Worm (Caenorhabditis elegans) whole organism, young adult: Measurements from ENCODE around the gene M01H9.3.
A peak's percentile ranks its signal among the peaks of the same experiment; 100 is the strongest.

Experiments
- B0019.2 ChIP-seq: fragments of 200-800 bp; sonication (Bioruptor generic); conservative IDR thresholded peaks from 2 replicates; pipeline ENCODE4 v1.3.6; 2022; ENCODE audit warnings: missing genetic modification reagents, missing genetic modification characterization, missing compliant biosample characterization
- B0336.3 ChIP-seq: fragments of 200-800 bp; sonication (Bioruptor generic); IDR thresholded peaks from 2 replicates; pipeline ENCODE4 v1.3.6; 2022; ENCODE audit warnings: missing genetic modification characterization, missing compliant biosample characterization
- C06A6.2 ChIP-seq: fragments of 200-800 bp; sonication (Bioruptor generic); conservative IDR thresholded peaks from 2 replicates; pipeline ENCODE4 v1.3.6; 2022; ENCODE audit warnings: missing genetic modification characterization, missing compliant biosample characterization
- C17E4.6 ChIP-seq: fragments of 200-800 bp; sonication (Bioruptor generic); IDR thresholded peaks from 2 replicates; pipeline ENCODE4 v1.3.6; 2022; ENCODE audit warnings: missing genetic modification reagents, missing genetic modification characterization, missing compliant biosample characterization
- D2030.7 ChIP-seq: fragments of 200-800 bp; sonication (Bioruptor generic); IDR thresholded peaks from 2 replicates; pipeline ENCODE4 v1.3.6; 2022; ENCODE audit warnings: missing genetic modification reagents, missing genetic modification characterization, missing compliant biosample characterization
- F23B12.7 ChIP-seq: sonication (generic microtip); optimal IDR thresholded peaks from 2 replicates; lab custom pipeline; 2017; ENCODE audit warnings: missing genetic modification characterization, mild to moderate bottlenecking, missing compliant biosample characterization, antibody characterized with exemption, moderate library complexity; ENCODE audit not compliant: insufficient read depth
- F39B2.1 ChIP-seq: fragments of 200-800 bp; sonication (Bioruptor generic); IDR thresholded peaks from 2 replicates; pipeline ENCODE4 v1.3.6; 2022; ENCODE audit warnings: missing genetic modification reagents, missing genetic modification characterization, missing compliant biosample characterization
- F49E8.2 ChIP-seq: sonication (generic microtip); optimal IDR thresholded peaks from 3 replicates; lab custom pipeline; 2017; ENCODE audit warnings: missing genetic modification characterization, mild to moderate bottlenecking, missing compliant biosample characterization, antibody characterized with exemption, moderate library complexity; ENCODE audit not compliant: insufficient read depth
- F57C9.4 ChIP-seq: sonication (generic microtip); optimal IDR thresholded peaks from 2 replicates; lab custom pipeline; 2017; ENCODE audit warnings: mild to moderate bottlenecking, missing genetic modification characterization, missing compliant biosample characterization
- Y53F4B.3 ChIP-seq: fragments of 200-800 bp; sonication (Bioruptor generic); IDR thresholded peaks from 2 replicates; pipeline ENCODE4 v1.3.6; 2022; ENCODE audit warnings: missing genetic modification reagents, missing genetic modification characterization, missing compliant biosample characterization
- Y53G8AR.9 ChIP-seq: fragments of 200-800 bp; sonication (Bioruptor generic); conservative IDR thresholded peaks from 2 replicates; pipeline ENCODE4 v1.3.6; 2022; ENCODE audit warnings: missing genetic modification reagents, missing genetic modification characterization, missing compliant biosample characterization
- Y67H2A.10 ChIP-seq: fragments of 200-800 bp; sonication (Bioruptor generic); conservative IDR thresholded peaks from 2 replicates; pipeline ENCODE4 v1.3.6; 2022; ENCODE audit warnings: missing genetic modification reagents, missing genetic modification characterization, missing compliant biosample characterization
- ZK185.1 ChIP-seq: sonication (generic microtip); optimal IDR thresholded peaks from 2 replicates; lab custom pipeline; 2016; ENCODE audit warnings: mild to moderate bottlenecking, missing genetic modification characterization, missing compliant biosample characterization; ENCODE audit not compliant: poor library complexity, severe bottlenecking
- akir-1 ChIP-seq: fragments of 200-800 bp; sonication (Bioruptor generic); optimal IDR thresholded peaks from 2 replicates; lab custom pipeline; 2018; ENCODE audit warnings: mild to moderate bottlenecking, missing genetic modification characterization, moderate library complexity, missing compliant biosample characterization
- ama-1 ChIP-seq, 3 experiments: fragments of 150-350 bp in 1 of 3; sonication (generic microtip) in 2 of 3; optimal IDR thresholded peaks; 2 replicates each; lab custom pipeline; 2014 to 2018; ENCODE audit warnings: missing biosample characterization in 2 of 3, missing genetic modification characterization in 2 of 3, missing genetic modification reagents in 2 of 3
- attf-3 ChIP-seq: fragments of 200-800 bp; sonication (Bioruptor generic); conservative IDR thresholded peaks from 2 replicates; pipeline ENCODE4 v1.3.6; 2022; ENCODE audit warnings: missing genetic modification reagents, missing genetic modification characterization, missing compliant biosample characterization
- ceh-100 ChIP-seq: fragments of 200-800 bp; sonication (Bioruptor generic); IDR thresholded peaks from 2 replicates; pipeline ENCODE4 v1.3.6; 2022; ENCODE audit warnings: missing genetic modification reagents, missing genetic modification characterization, missing compliant biosample characterization
- ceh-27 ChIP-seq: fragments of 200-800 bp; sonication (Bioruptor generic); optimal IDR thresholded peaks from 2 replicates; lab custom pipeline; 2018; ENCODE audit warnings: mild to moderate bottlenecking, missing genetic modification characterization, moderate library complexity, missing compliant biosample characterization
- ceh-40 ChIP-seq: fragments of 200-800 bp; sonication (Bioruptor generic); IDR thresholded peaks from 2 replicates; pipeline ENCODE4 v1.3.6; 2022; ENCODE audit warnings: missing genetic modification characterization, missing compliant biosample characterization
- ceh-79 ChIP-seq: sonication (generic microtip); optimal IDR thresholded peaks from 2 replicates; lab custom pipeline; 2017; ENCODE audit warnings: mild to moderate bottlenecking, missing genetic modification characterization, missing compliant biosample characterization
- dox-1 ChIP-seq: fragments of 200-800 bp; sonication (Bioruptor generic); IDR thresholded peaks from 2 replicates; pipeline ENCODE4 v1.3.6; 2022; ENCODE audit warnings: missing genetic modification reagents, missing genetic modification characterization, missing compliant biosample characterization
- dpl-1 ChIP-seq: fragments of 150-350 bp; optimal IDR thresholded peaks from 2 replicates; lab custom pipeline; 2014; ENCODE audit warnings: missing biosample characterization, missing genetic modification reagents, missing genetic modification characterization
- ekl-4 ChIP-seq: fragments of 200-800 bp; sonication (Bioruptor generic); IDR thresholded peaks from 2 replicates; pipeline ENCODE4 v1.3.6; 2022; ENCODE audit warnings: missing genetic modification reagents, missing genetic modification characterization, missing compliant biosample characterization
- gei-17 ChIP-seq: fragments of 200-800 bp; sonication (Bioruptor generic); optimal IDR thresholded peaks from 2 replicates; lab custom pipeline; 2018; ENCODE audit warnings: mild to moderate bottlenecking, missing genetic modification characterization, missing compliant biosample characterization
- him-1 ChIP-seq: sonication (generic microtip); optimal IDR thresholded peaks from 2 replicates; lab custom pipeline; 2016; ENCODE audit warnings: missing genotype, missing genetic modification reagents, missing genetic modification characterization, missing compliant biosample characterization
- hmg-1.2 ChIP-seq: fragments of 200-800 bp; sonication (Bioruptor generic); IDR thresholded peaks from 2 replicates; pipeline ENCODE4 v1.3.6; 2022; ENCODE audit warnings: missing genetic modification reagents, missing genetic modification characterization, missing compliant biosample characterization
- hrde-1 ChIP-seq: sonication (generic microtip); optimal IDR thresholded peaks from 2 replicates; lab custom pipeline; 2016; ENCODE audit warnings: missing genetic modification characterization, mild to moderate bottlenecking, missing compliant biosample characterization, moderate library complexity, missing genotype, missing genetic modification reagents, borderline replicate concordance
- let-607 ChIP-seq, 2 experiments: fragments of 200-800 bp in 1 of 2; sonication (Bioruptor generic) in 1 of 2; sonication (generic microtip) in 1 of 2; optimal IDR thresholded peaks; 2 replicates each; lab custom pipeline; 2016 to 2018; ENCODE audit warnings: mild to moderate bottlenecking in 2 of 2, missing compliant biosample characterization in 2 of 2, missing genetic modification characterization in 2 of 2, moderate library complexity in 2 of 2, missing genotype in 1 of 2
- lin-26 ChIP-seq: fragments of 200-800 bp; sonication (Bioruptor generic); IDR thresholded peaks from 2 replicates; pipeline ENCODE4 v1.3.6; 2022; ENCODE audit warnings: missing genetic modification reagents, missing genetic modification characterization, missing compliant biosample characterization
- lin-35 ChIP-seq, 3 experiments: fragments of 150-350 bp in 2 of 3; sonication (generic microtip) in 1 of 3; optimal IDR thresholded peaks; 2 replicates each; lab custom pipeline; 2014 to 2018; ENCODE audit warnings: missing biosample characterization in 3 of 3, missing genetic modification characterization in 3 of 3, missing genetic modification reagents in 3 of 3
- madf-6 ChIP-seq: fragments of 200-800 bp; sonication (Bioruptor generic); IDR thresholded peaks from 2 replicates; pipeline ENCODE4 v1.3.6; 2022; ENCODE audit warnings: missing genetic modification reagents, missing genetic modification characterization, missing compliant biosample characterization
- mcd-1 ChIP-seq: fragments of 200-800 bp; sonication (Bioruptor generic); IDR thresholded peaks from 2 replicates; pipeline ENCODE4 v1.3.6; 2022; ENCODE audit warnings: missing genetic modification reagents, missing genetic modification characterization, missing compliant biosample characterization
- mel-28 ChIP-seq: sonication (generic microtip); optimal IDR thresholded peaks from 2 replicates; lab custom pipeline; 2016; ENCODE audit warnings: borderline replicate concordance, mild to moderate bottlenecking, missing genetic modification characterization, missing compliant biosample characterization
- nfya-1 ChIP-seq: sonication (generic microtip); optimal IDR thresholded peaks from 2 replicates; lab custom pipeline; 2017; ENCODE audit warnings: antibody characterized with exemption, missing compliant biosample characterization, missing genetic modification characterization, borderline replicate concordance; ENCODE audit not compliant: insufficient read depth
- nfyb-1 ChIP-seq: fragments of 200-800 bp; sonication (Bioruptor generic); IDR thresholded peaks from 2 replicates; pipeline ENCODE4 v1.3.6; 2022; ENCODE audit warnings: missing genetic modification reagents, missing genetic modification characterization, missing compliant biosample characterization
- nhr-120 ChIP-seq: fragments of 200-800 bp; sonication (Bioruptor generic); IDR thresholded peaks from 2 replicates; pipeline ENCODE4 v1.3.6; 2022; ENCODE audit warnings: missing genetic modification characterization, missing compliant biosample characterization
- nhr-179 ChIP-seq: sonication (generic microtip); optimal IDR thresholded peaks from 2 replicates; lab custom pipeline; 2016; ENCODE audit warnings: mild to moderate bottlenecking, missing genetic modification characterization, missing compliant biosample characterization
- nhr-27 ChIP-seq: fragments of 200-800 bp; sonication (Bioruptor generic); optimal IDR thresholded peaks from 2 replicates; lab custom pipeline; 2018; ENCODE audit warnings: mild to moderate bottlenecking, missing genetic modification characterization, moderate library complexity, missing compliant biosample characterization
- nhr-80 ChIP-seq: sonication (generic microtip); optimal IDR thresholded peaks from 2 replicates; lab custom pipeline; 2016; ENCODE audit warnings: missing genetic modification characterization, missing compliant biosample characterization
- pbrm-1 ChIP-seq: fragments of 200-800 bp; sonication (Bioruptor generic); IDR thresholded peaks from 2 replicates; pipeline ENCODE4 v1.3.6; 2022; ENCODE audit warnings: missing genetic modification reagents, missing genetic modification characterization, missing compliant biosample characterization
- pha-4 ChIP-seq: fragments of 150-350 bp; sonication (generic microtip); optimal IDR thresholded peaks from 2 replicates; lab custom pipeline; 2014; ENCODE audit warnings: missing biosample characterization, missing genetic modification reagents, missing genetic modification characterization
- repo-1 ChIP-seq: sonication (generic microtip); optimal IDR thresholded peaks from 2 replicates; lab custom pipeline; 2017; ENCODE audit warnings: mild to moderate bottlenecking, missing genetic modification characterization, missing compliant biosample characterization
- rpc-1 ChIP-seq, 2 experiments: fragments of 150-350 bp in 1 of 2; sonication (generic microtip) in 1 of 2; optimal IDR thresholded peaks; 2 replicates each; lab custom pipeline; 2014 to 2018; ENCODE audit warnings: missing biosample characterization in 1 of 2, missing genetic modification characterization in 1 of 2, missing genetic modification reagents in 1 of 2, missing genotype in 1 of 2
- unc-62 ChIP-seq: fragments of 150-350 bp; optimal IDR thresholded peaks from 2 replicates; lab custom pipeline; 2014; ENCODE audit warnings: missing biosample characterization, missing genetic modification reagents, missing genetic modification characterization
- xnd-1 ChIP-seq: sonication (generic microtip); optimal IDR thresholded peaks from 2 replicates; lab custom pipeline; 2016; ENCODE audit warnings: missing genotype, missing genetic modification reagents, missing genetic modification characterization, missing compliant biosample characterization
- ztf-28 ChIP-seq: fragments of 200-800 bp; sonication (Bioruptor generic); IDR thresholded peaks from 2 replicates; pipeline ENCODE4 v1.3.6; 2022; ENCODE audit warnings: missing genetic modification reagents, missing genetic modification characterization, missing compliant biosample characterization

Gene M01H9.3

DNA sequence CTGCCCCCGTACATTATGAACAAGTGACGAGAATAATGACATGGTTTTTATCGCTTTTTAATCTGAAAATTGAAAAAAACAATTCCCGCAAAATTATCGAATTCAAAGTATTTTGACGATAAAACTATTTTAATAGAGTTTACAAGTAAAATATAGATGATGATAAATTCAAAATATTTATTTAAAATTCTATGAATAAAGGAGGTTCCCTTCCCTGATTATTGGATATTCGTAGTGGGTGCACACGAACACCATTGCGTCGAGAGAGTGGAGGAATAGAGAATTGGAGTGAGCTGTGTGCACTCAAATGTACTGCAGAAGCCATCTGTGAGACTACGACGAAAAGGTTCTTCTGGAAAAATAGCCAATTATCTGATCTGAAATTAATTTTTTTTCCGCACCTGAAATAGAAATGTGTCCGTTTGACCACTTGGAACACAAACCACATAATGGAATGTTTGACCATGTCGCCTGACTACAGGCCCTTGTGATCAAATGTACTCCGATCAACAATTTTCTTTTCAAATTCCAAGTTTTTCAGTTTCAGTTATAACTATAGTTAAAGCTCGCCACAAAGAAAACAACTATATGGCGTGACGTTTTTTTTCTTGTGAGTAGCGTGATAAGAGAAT is 34.5 kb upstream of the M01H9.3 start, which contains the start of the genes rfth-1 and ZK180.8:
Gene rfth-1, minus strand, starts transcription at position 51 of the 632 bp plus-strand sequence.
Gene ZK180.8, minus strand, starts transcription at position 466 of the 632 bp plus-strand sequence.
- peak; percentile 61 for TF ChIP-seq repo-1 (tag; lab: Kevin White, UChicago)
- TF ChIP-seq Y53F4B.3 = no peak
- TF ChIP-seq gei-17 (GFP tag; lab: Kevin White, UChicago) = peak; percentile 10
- 0 out of 2 replicates have a peak, but pooled peaks have one; percentile 57 for TF ChIP-seq F39B2.1
- TF ChIP-seq B0336.3 (GFP tag; lab: Robert Waterston, UW) = peak; percentile 50; the same call in 1 of the 2 replicates
- TF ChIP-seq C17E4.6 (GFP tag; lab: Robert Waterston, UW) = no peak
- no peak for TF ChIP-seq nfya-1 (tag; lab: Kevin White, UChicago)
- no peak for TF ChIP-seq nhr-120 (GFP tag; lab: Robert Waterston, UW)
- peak; percentile 62; the same call in 1 of the 2 replicates for TF ChIP-seq Y53G8AR.9 (GFP tag; lab: Robert Waterston, UW)
- no peak for TF ChIP-seq Y67H2A.10 (GFP tag; lab: Robert Waterston, UW)
- peak; percentile 36 for TF ChIP-seq nhr-80 (tag; lab: Kevin White, UChicago)
- TF ChIP-seq ceh-40 (GFP tag; lab: Robert Waterston, UW) = no peak
- peak; percentile 47; the same call in 1 of the 2 replicates for TF ChIP-seq nfyb-1
- TF ChIP-seq attf-3 (GFP tag; lab: Robert Waterston, UW) = 0 out of 2 replicates have a peak, but pooled peaks have one; percentile 10
- TF ChIP-seq pbrm-1 (GFP tag; lab: Robert Waterston, UW) = 0 out of 2 replicates have a peak, but pooled peaks have one; percentile 29
- no peak for TF ChIP-seq dox-1 (GFP tag; lab: Robert Waterston, UW)
- no peak for TF ChIP-seq mel-28 (tag; lab: Kevin White, UChicago)
- TF ChIP-seq hmg-1.2 (GFP tag; lab: Robert Waterston, UW) = peak; percentile 39
- no peak for TF ChIP-seq ekl-4 (GFP tag; lab: Robert Waterston, UW)
- no peak for TF ChIP-seq akir-1 (GFP tag; lab: Kevin White, UChicago)
- no peak for TF ChIP-seq hrde-1
- TF ChIP-seq ama-1 (optimal IDR thresholded peaks at IDR 0.05; lab: Kevin White, UChicago) = no peak
- peak in 1 of 2 experiments; percentile 58 for TF ChIP-seq ama-1 (GFP tag; optimal IDR thresholded peaks at IDR 0.05; lab: Kevin White, UChicago)
- no peak for TF ChIP-seq ceh-27
- no peak for TF ChIP-seq pha-4
- no peak for TF ChIP-seq nhr-27 (tag; lab: Kevin White, UChicago)
- TF ChIP-seq F57C9.4 (tag; lab: Kevin White, UChicago) = no peak
- TF ChIP-seq unc-62 (GFP tag; lab: Kevin White, UChicago) = no peak
- no peak for TF ChIP-seq dpl-1 (GFP tag; lab: Kevin White, UChicago)
- TF ChIP-seq let-607 (tag; optimal IDR thresholded peaks at IDR 0.05; lab: Kevin White, UChicago) = no peak
- no peak for TF ChIP-seq ceh-100
- peak; percentile 21; the same call in 1 of the 2 replicates for TF ChIP-seq mcd-1 (GFP tag; lab: Robert Waterston, UW)
- no peak for TF ChIP-seq ceh-79 (tag; lab: Kevin White, UChicago)
- TF ChIP-seq C06A6.2 (GFP tag; lab: Robert Waterston, UW) = no peak
- TF ChIP-seq rpc-1 (optimal IDR thresholded peaks at IDR 0.05; lab: Kevin White, UChicago) = no peak
- TF ChIP-seq rpc-1 (tag; optimal IDR thresholded peaks at IDR 0.05; lab: Kevin White, UChicago) = no peak
- TF ChIP-seq lin-26 (GFP tag; lab: Robert Waterston, UW) = 0 out of 2 replicates have a peak, but pooled peaks have one; percentile 22
- no peak for TF ChIP-seq D2030.7 (GFP tag; lab: Robert Waterston, UW)
- TF ChIP-seq B0019.2 (GFP tag; lab: Robert Waterston, UW) = no peak
- peak in 1 of 3 experiments; percentile 17 for TF ChIP-seq lin-35 (GFP tag; optimal IDR thresholded peaks at IDR 0.05; lab: Kevin White, UChicago)
- TF ChIP-seq nhr-179 (tag; lab: Kevin White, UChicago) = no peak
- TF ChIP-seq F49E8.2 (tag; lab: Kevin White, UChicago) = peak; percentile 28
- peak; percentile 14 for TF ChIP-seq him-1 (tag; lab: Kevin White, UChicago)
- peak; percentile 48 for TF ChIP-seq madf-6
- no peak for TF ChIP-seq xnd-1 (tag; lab: Kevin White, UChicago)
- TF ChIP-seq ztf-28 (GFP tag; lab: Robert Waterston, UW) = no peak
- TF ChIP-seq ZK185.1 (tag; lab: Kevin White, UChicago) = no peak
- TF ChIP-seq F23B12.7 (tag; lab: Kevin White, UChicago) = no peak
